Fruit fly (Drosophila melanogaster) whole organism, embryonic: ENCODE data around the gene sea.

Experiments
- ATbp ChIP-seq: fragments of 200-800 bp; sonication (Bioruptor generic); optimal IDR thresholded peaks from 2 replicates; lab custom pipeline; 2017; ENCODE audit warnings: missing biosample characterization, mild to moderate bottlenecking, missing genetic modification characterization, missing genetic modification reagents
- Abd-B ChIP-seq: fragments of 200-800 bp; sonication (Bioruptor generic); optimal IDR thresholded peaks from 2 replicates; lab custom pipeline; 2018; ENCODE audit warnings: missing biosample characterization, mild to moderate bottlenecking, missing genetic modification characterization, moderate library complexity
- CG11247 ChIP-seq: fragments of 200-800 bp; sonication (Bioruptor generic); IDR thresholded peaks from 2 replicates; pipeline ENCODE4 v1.3.6; 2022; ENCODE audit warnings: missing biosample characterization, missing genetic modification characterization
- CG11398 ChIP-seq: fragments of 200-800 bp; sonication (Bioruptor generic); optimal IDR thresholded peaks from 2 replicates; lab custom pipeline; 2016; ENCODE audit warnings: missing biosample characterization, missing genetic modification characterization
- CG12391 ChIP-seq: fragments of 200-800 bp; sonication (Bioruptor generic); optimal IDR thresholded peaks from 3 replicates; lab custom pipeline; 2018; ENCODE audit warnings: missing biosample characterization, mild to moderate bottlenecking, missing genetic modification characterization, moderate library complexity
- CG1529 ChIP-seq: fragments of 200-800 bp; sonication (Bioruptor generic); optimal IDR thresholded peaks from 3 replicates; lab custom pipeline; 2018; ENCODE audit warnings: missing biosample characterization, missing genetic modification characterization
- CG15696 ChIP-seq: fragments of 200-800 bp; sonication (Bioruptor generic); optimal IDR thresholded peaks from 2 replicates; lab custom pipeline; 2019; ENCODE audit warnings: missing biosample characterization, mild to moderate bottlenecking, missing genetic modification characterization, moderate library complexity
- CG17186 ChIP-seq: fragments of 200-800 bp; sonication (Bioruptor generic); optimal IDR thresholded peaks from 3 replicates; lab custom pipeline; 2017; ENCODE audit warnings: missing biosample characterization, missing genetic modification reagents, missing genetic modification characterization
- CG17829 ChIP-seq: fragments of 200-800 bp; optimal IDR thresholded peaks from 2 replicates; lab custom pipeline; 2019; ENCODE audit warnings: missing biosample characterization, mild to moderate bottlenecking, missing genetic modification characterization, moderate library complexity
- CG17912 ChIP-seq: fragments of 200-800 bp; sonication (Bioruptor generic); optimal IDR thresholded peaks from 2 replicates; lab custom pipeline; 2018; ENCODE audit warnings: missing biosample characterization, mild to moderate bottlenecking, missing genetic modification characterization
- CG1792 ChIP-seq: fragments of 200-800 bp; sonication (Bioruptor generic); optimal IDR thresholded peaks from 2 replicates; lab custom pipeline; 2016; ENCODE audit warnings: missing biosample characterization, missing genetic modification characterization
- CG2202 ChIP-seq: fragments of 200-800 bp; sonication (Bioruptor generic); optimal IDR thresholded peaks from 2 replicates; lab custom pipeline; 2018; ENCODE audit warnings: missing biosample characterization, mild to moderate bottlenecking, missing genetic modification characterization
- CG33213 ChIP-seq: fragments of 200-800 bp; sonication (Bioruptor generic); optimal IDR thresholded peaks from 3 replicates; lab custom pipeline; 2016; ENCODE audit warnings: missing biosample characterization, missing genetic modification characterization
- CG34224 ChIP-seq: fragments of 200-800 bp; sonication (Bioruptor generic); IDR thresholded peaks from 3 replicates; pipeline ENCODE4 v1.3.6; 2022; ENCODE audit warnings: missing biosample characterization, missing genetic modification characterization; ENCODE audit not compliant: partially characterized antibody
- CG43689 ChIP-seq: fragments of 200-800 bp; sonication (Bioruptor generic); IDR thresholded peaks from 2 replicates; pipeline ENCODE4 v1.3.6; 2022; ENCODE audit warnings: missing biosample characterization, missing genetic modification characterization
- CG4424 ChIP-seq: fragments of 200-800 bp; sonication (Bioruptor generic); optimal IDR thresholded peaks from 3 replicates; lab custom pipeline; 2016; ENCODE audit warnings: missing biosample characterization, missing genetic modification characterization
- CG5180 ChIP-seq: fragments of 200-800 bp; sonication (Bioruptor generic); optimal IDR thresholded peaks from 3 replicates; lab custom pipeline; 2017; ENCODE audit warnings: missing biosample characterization, missing genetic modification characterization, mild to moderate bottlenecking, moderate library complexity, missing genetic modification reagents
- CG5953 ChIP-seq: fragments of 200-800 bp; sonication (Bioruptor generic); IDR thresholded peaks from 2 replicates; pipeline ENCODE4 v1.3.6; 2022; ENCODE audit warnings: missing biosample characterization, missing genetic modification characterization
- CG9215 ChIP-seq: fragments of 200-800 bp; sonication (Bioruptor generic); IDR thresholded peaks from 2 replicates; pipeline ENCODE4 v1.3.6; 2022; ENCODE audit warnings: missing biosample characterization, missing genetic modification characterization
- D ChIP-seq, 2 experiments: fragments of 200-800 bp in 1 of 2; fragments of >200 bp in 1 of 2; sonication (Bioruptor generic) in 1 of 2; optimal IDR thresholded peaks; 2 replicates in 1 of 2; 3 replicates in 1 of 2; lab custom pipeline; 2017; ENCODE audit warnings: mild to moderate bottlenecking in 1 of 2, missing biosample characterization in 1 of 2, missing genetic modification characterization in 1 of 2, missing genetic modification reagents in 1 of 2
- Dek ChIP-seq: fragments of 200-800 bp; sonication (Bioruptor generic); optimal IDR thresholded peaks from 3 replicates; lab custom pipeline; 2019; ENCODE audit warnings: missing biosample characterization, mild to moderate bottlenecking, missing genetic modification characterization, moderate library complexity
- Fer3 ChIP-seq: fragments of 200-800 bp; sonication (Bioruptor generic); optimal IDR thresholded peaks from 2 replicates; lab custom pipeline; 2018; ENCODE audit warnings: missing biosample characterization, mild to moderate bottlenecking, missing genetic modification characterization, moderate library complexity
- GATAe ChIP-seq: fragments of 200-800 bp; sonication (Bioruptor generic); conservative IDR thresholded peaks from 2 replicates; pipeline ENCODE4 v1.3.6; 2022; ENCODE audit warnings: missing biosample characterization, missing genetic modification characterization
- H15 ChIP-seq: fragments of 200-800 bp; sonication (Bioruptor generic); IDR thresholded peaks from 3 replicates; pipeline ENCODE4 v1.3.6; 2022; ENCODE audit warnings: missing biosample characterization, missing genetic modification characterization
- Hr78 ChIP-seq, 2 experiments: fragments of 200-800 bp in 1 of 2; fragments of >200 bp in 1 of 2; sonication (Bioruptor generic) in 1 of 2; optimal IDR thresholded peaks; 2 replicates each; lab custom pipeline; 2017 to 2019; ENCODE audit warnings: missing biosample characterization in 2 of 2, missing genetic modification characterization in 2 of 2, mild to moderate bottlenecking in 1 of 2, moderate library complexity in 1 of 2
- Lhr ChIP-seq: fragments of 200-800 bp; sonication (Bioruptor generic); optimal IDR thresholded peaks from 3 replicates; lab custom pipeline; 2017; ENCODE audit warnings: mild to moderate bottlenecking, missing biosample characterization, missing genetic modification reagents, missing genetic modification characterization
- Neu2 ChIP-seq: fragments of 200-800 bp; sonication (Bioruptor generic); optimal IDR thresholded peaks from 3 replicates; lab custom pipeline; 2016; ENCODE audit warnings: missing biosample characterization, missing genetic modification characterization, borderline replicate concordance
- Oaz ChIP-seq: fragments of 200-800 bp; sonication (Bioruptor generic); IDR thresholded peaks from 2 replicates; pipeline ENCODE4 v1.3.6; 2022; ENCODE audit warnings: missing biosample characterization, missing genetic modification characterization
- aop ChIP-seq: fragments of 200-800 bp; sonication (Bioruptor generic); IDR thresholded peaks from 2 replicates; pipeline ENCODE4 v1.3.6; 2022; ENCODE audit warnings: missing biosample characterization, missing genetic modification characterization
- az2 ChIP-seq: fragments of 200-800 bp; sonication (Bioruptor generic); optimal IDR thresholded peaks from 3 replicates; lab custom pipeline; 2016; ENCODE audit warnings: missing biosample characterization, missing genetic modification characterization
- btn ChIP-seq: fragments of 200-800 bp; sonication (Bioruptor generic); optimal IDR thresholded peaks from 2 replicates; lab custom pipeline; 2016; ENCODE audit warnings: missing biosample characterization, missing genetic modification characterization
- cas ChIP-seq: fragments of 200-800 bp; sonication (Bioruptor generic); IDR thresholded peaks from 2 replicates; pipeline ENCODE4 v1.3.6; 2022; ENCODE audit warnings: missing biosample characterization, missing genetic modification characterization
- caup ChIP-seq: fragments of 200-800 bp; sonication (Bioruptor generic); optimal IDR thresholded peaks from 3 replicates; lab custom pipeline; 2017; ENCODE audit warnings: missing biosample characterization, mild to moderate bottlenecking, missing genetic modification characterization, moderate library complexity; ENCODE audit not compliant: severe bottlenecking
- chinmo ChIP-seq: fragments of 200-800 bp; sonication (Bioruptor generic); IDR thresholded peaks from 4 replicates; pipeline ENCODE4 v1.3.6; 2022; ENCODE audit warnings: missing biosample characterization, missing genetic modification characterization; ENCODE audit not compliant: partially characterized antibody
- chm ChIP-seq: fragments of 200-800 bp; sonication (Bioruptor generic); IDR thresholded peaks from 2 replicates; pipeline ENCODE4 v1.3.6; 2022; ENCODE audit warnings: missing biosample characterization, missing genetic modification characterization
- corto ChIP-seq: fragments of 200-800 bp; sonication (Bioruptor generic); optimal IDR thresholded peaks from 2 replicates; lab custom pipeline; 2016; ENCODE audit warnings: missing biosample characterization, mild to moderate bottlenecking, missing genetic modification characterization, moderate library complexity
- da ChIP-seq: fragments of 200-800 bp; sonication (Bioruptor generic); optimal IDR thresholded peaks from 2 replicates; lab custom pipeline; 2016; ENCODE audit warnings: missing biosample characterization, missing genetic modification characterization
- fd64A ChIP-seq: fragments of 200-800 bp; sonication (Bioruptor generic); optimal IDR thresholded peaks from 3 replicates; lab custom pipeline; 2018; ENCODE audit warnings: missing biosample characterization, mild to moderate bottlenecking, missing genetic modification characterization
- inv ChIP-seq: fragments of 200-800 bp; sonication (Bioruptor generic); IDR thresholded peaks from 2 replicates; pipeline ENCODE4 v1.3.6; 2022; ENCODE audit warnings: missing biosample characterization, missing genetic modification characterization; ENCODE audit not compliant: partially characterized antibody
- jigr1 ChIP-seq: fragments of 200-800 bp; sonication (Bioruptor generic); IDR thresholded peaks from 3 replicates; pipeline ENCODE4 v1.3.6; 2022; ENCODE audit warnings: missing biosample characterization, missing genetic modification characterization
- kni ChIP-seq: fragments of 200-800 bp; sonication (Bioruptor generic); optimal IDR thresholded peaks from 3 replicates; lab custom pipeline; 2017; ENCODE audit warnings: mild to moderate bottlenecking, missing biosample characterization, missing genetic modification reagents, missing genetic modification characterization
- lab ChIP-seq: fragments of 200-800 bp; sonication (Bioruptor generic); optimal IDR thresholded peaks from 3 replicates; lab custom pipeline; 2017; ENCODE audit warnings: missing biosample characterization, missing genetic modification characterization, mild to moderate bottlenecking, moderate library complexity, missing genetic modification reagents
- lbe ChIP-seq: fragments of 200-800 bp; sonication (Bioruptor generic); optimal IDR thresholded peaks from 2 replicates; lab custom pipeline; 2016; ENCODE audit warnings: missing biosample characterization, mild to moderate bottlenecking, missing genetic modification characterization
- psq ChIP-seq: fragments of 200-800 bp; sonication (Bioruptor generic); optimal IDR thresholded peaks from 2 replicates; lab custom pipeline; 2017; ENCODE audit warnings: missing biosample characterization, missing genetic modification characterization
- sim ChIP-seq: fragments of 200-800 bp; sonication (Bioruptor generic); IDR thresholded peaks from 2 replicates; pipeline ENCODE4 v1.3.6; 2022; ENCODE audit warnings: missing biosample characterization, missing genetic modification characterization
- sr ChIP-seq: fragments of 200-800 bp; sonication (Bioruptor generic); IDR thresholded peaks from 3 replicates; pipeline ENCODE4 v1.3.6; 2022; ENCODE audit warnings: missing biosample characterization, missing genetic modification characterization
- stwl ChIP-seq: fragments of 200-800 bp; sonication (Bioruptor generic); optimal IDR thresholded peaks from 3 replicates; lab custom pipeline; 2018; ENCODE audit warnings: missing biosample characterization, mild to moderate bottlenecking, missing genetic modification characterization, moderate library complexity
- z ChIP-seq: fragments of 200-800 bp; sonication (Bioruptor generic); IDR thresholded peaks from 3 replicates; pipeline ENCODE4 v1.3.6; 2022; ENCODE audit warnings: missing biosample characterization, missing genetic modification characterization
- zf30C ChIP-seq: fragments of 200-800 bp; sonication (Bioruptor generic); optimal IDR thresholded peaks from 3 replicates; lab custom pipeline; 2018; ENCODE audit warnings: missing biosample characterization, mild to moderate bottlenecking, missing genetic modification characterization

The sea gene

dm6 chr3R:11557492-11557965 lies 9.3 kb downstream of the sea start, which contains the start of gene CG10898 (continued):
- TF ChIP-seq CG5180 (GFP tag; lab: Kevin White, UChicago), result no peak
- TF ChIP-seq sr (GFP tag; lab: Robert Waterston, UW), result peak; percentile 50; the same call in 1 of the 3 replicates
- peak; percentile 28 for TF ChIP-seq CG2202 (tag; lab: Kevin White, UChicago)
- TF ChIP-seq CG4424 (GFP tag; lab: Kevin White, UChicago), result peak; percentile 78
- TF ChIP-seq btn (GFP tag; lab: Kevin White, UChicago), result peak; percentile 13
- peak; percentile 85 for TF ChIP-seq CG33213 (GFP tag; lab: Kevin White, UChicago)
- 0 out of 4 replicates have a peak, but pooled peaks have one; percentile 48 for TF ChIP-seq chinmo (GFP tag; lab: Robert Waterston, UW)
- peak; percentile 33 for TF ChIP-seq CG1529 (GFP tag; lab: Kevin White, UChicago)
- peak; percentile 79 for TF ChIP-seq CG11247 (GFP tag; lab: Robert Waterston, UW)
- no peak for TF ChIP-seq jigr1
- no peak for TF ChIP-seq sim
- TF ChIP-seq CG34224, result no peak
- TF ChIP-seq cas, result peak; percentile 79; the same call in 1 of the 2 replicates
- TF ChIP-seq fd64A (GFP tag; lab: Kevin White, UChicago), result no peak
- peak; percentile 81 for TF ChIP-seq H15 (GFP tag; lab: Robert Waterston, UW)
- TF ChIP-seq zf30C, result no peak
- peak; percentile 62 for TF ChIP-seq Dek
- TF ChIP-seq D (optimal IDR thresholded peaks at IDR 0.05; lab: Kevin White, UChicago), result no peak
- TF ChIP-seq D (GFP tag; optimal IDR thresholded peaks at IDR 0.05; lab: Kevin White, UChicago), result peak; percentile 55
- peak; percentile 79 for TF ChIP-seq CG5953 (GFP tag; lab: Robert Waterston, UW)
- TF ChIP-seq Fer3 (tag; lab: Kevin White, UChicago), result peak; percentile 78
- no peak for TF ChIP-seq corto (GFP tag; lab: Kevin White, UChicago)
- TF ChIP-seq Lhr (GFP tag; lab: Kevin White, UChicago), result peak; percentile 91
- peak; percentile 41 for TF ChIP-seq da (GFP tag; lab: Kevin White, UChicago)
- peak; percentile 85 for TF ChIP-seq lab (GFP tag; lab: Kevin White, UChicago)
- peak; percentile 84 for TF ChIP-seq Abd-B
- peak; percentile 76 for TF ChIP-seq caup
- no peak for TF ChIP-seq Hr78 (GFP tag; optimal IDR thresholded peaks at IDR 0.05; lab: Kevin White, UChicago)
- TF ChIP-seq CG11398 (GFP tag; lab: Kevin White, UChicago), result peak; percentile 83
- TF ChIP-seq z (GFP tag; lab: Robert Waterston, UW), result no peak
- TF ChIP-seq CG17829 (tag; lab: Kevin White, UChicago), result peak; percentile 82
- TF ChIP-seq Neu2 (GFP tag; lab: Kevin White, UChicago), result peak; percentile 68
- TF ChIP-seq aop (GFP tag; lab: Robert Waterston, UW), result no peak
- no peak for TF ChIP-seq inv (GFP tag; lab: Robert Waterston, UW)
- TF ChIP-seq Oaz (GFP tag; lab: Robert Waterston, UW), result peak; percentile 80
- TF ChIP-seq CG15696 (tag; lab: Kevin White, UChicago), result peak; percentile 69
- TF ChIP-seq kni (GFP tag; lab: Kevin White, UChicago), result peak; percentile 21
- peak; percentile 36 for TF ChIP-seq lbe (GFP tag; lab: Kevin White, UChicago)
- TF ChIP-seq CG17186 (GFP tag; lab: Kevin White, UChicago), result peak; percentile 71
- peak; percentile 82 for TF ChIP-seq az2 (GFP tag; lab: Kevin White, UChicago)
- peak; percentile 88 for TF ChIP-seq stwl (tag; lab: Kevin White, UChicago)
- peak; percentile 30 for TF ChIP-seq ATbp (GFP tag; lab: Kevin White, UChicago)
- TF ChIP-seq GATAe (GFP tag; lab: Robert Waterston, UW), result peak; percentile 31; the same call in 1 of the 2 replicates
- peak; percentile 90 for TF ChIP-seq chm (GFP tag; lab: Robert Waterston, UW)
- peak; percentile 86 for TF ChIP-seq CG1792 (GFP tag; lab: Kevin White, UChicago)
- TF ChIP-seq CG9215 (GFP tag; lab: Robert Waterston, UW), result peak; percentile 76
- peak; percentile 34 for TF ChIP-seq psq (GFP tag; lab: Kevin White, UChicago)
- peak; percentile 26 for TF ChIP-seq CG17912 (GFP tag; lab: Kevin White, UChicago)
- peak; percentile 91 for TF ChIP-seq CG12391 (tag; lab: Kevin White, UChicago)
- 0 out of 2 replicates have a peak, but pooled peaks have one; percentile 28 for TF ChIP-seq CG43689
